Fruit fly (Drosophila melanogaster): ENCODE measurements around the gene Cp38.

DNA sequence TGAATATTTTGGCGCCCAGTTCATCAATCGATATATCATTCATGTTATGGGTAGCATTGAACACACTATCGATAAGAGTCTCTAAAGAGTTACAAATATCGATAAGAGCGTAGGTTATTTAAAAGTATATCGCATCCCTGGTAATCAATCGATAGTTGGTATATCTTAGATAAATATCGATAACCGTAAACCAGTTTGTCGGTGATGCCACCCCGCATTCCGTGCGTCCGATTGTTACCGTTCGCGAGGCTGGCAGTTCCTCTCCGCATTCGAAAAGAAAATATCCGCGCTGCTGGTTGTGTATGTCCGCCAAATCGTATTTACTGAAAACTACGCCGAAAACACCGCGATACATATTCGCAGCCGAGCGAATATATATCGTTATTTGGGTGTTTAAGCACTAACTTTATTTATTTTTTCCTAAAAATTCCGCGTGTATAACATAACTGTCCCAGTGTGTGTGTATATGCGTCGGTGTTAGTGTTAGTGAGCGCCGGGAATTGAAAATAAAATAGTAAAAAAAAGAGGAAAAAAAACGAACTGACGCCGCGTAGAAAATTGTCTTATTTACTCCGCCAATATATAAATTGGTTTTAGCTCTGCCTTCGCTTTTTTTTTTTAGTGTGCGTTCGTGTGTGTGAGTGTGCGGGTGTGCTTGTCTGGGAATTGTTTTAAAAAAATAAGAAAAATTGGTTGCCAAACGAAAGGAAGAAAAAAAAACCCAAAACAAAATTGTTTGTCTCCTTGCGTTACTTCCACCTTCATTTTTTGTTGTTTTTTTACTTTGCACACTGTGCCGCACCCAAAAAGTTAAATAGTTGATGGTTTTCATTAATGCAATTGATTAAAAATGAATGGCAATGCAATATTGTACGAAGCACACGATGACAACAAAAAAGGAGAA lies 35.7 kb downstream of the Cp38 start, which contains the start of gene Nrg:
- no peak for TF ChIP-seq CG32264 (GFP tag; optimal IDR thresholded peaks at IDR 0.05)
- no peak for TF ChIP-seq sage (GFP tag; optimal IDR thresholded peaks at IDR 0.05)
- no peak for TF ChIP-seq pan (optimal IDR thresholded peaks at IDR 0.05)
- TF ChIP-seq HLH106 (tag; optimal IDR thresholded peaks at IDR 0.05): no peak

All from whole organism, wandering third instar larva.